Fruit fly (Drosophila melanogaster) whole organism, prepupa: ENCODE data around the gene ERp44.

Source experiments
- Blimp-1 ChIP-seq: fragments of 200-800 bp; sonication (Bioruptor generic); optimal IDR thresholded peaks from 3 replicates; lab custom pipeline; 2017; ENCODE audit warnings: missing biosample characterization, missing genetic modification characterization, mild to moderate bottlenecking, moderate library complexity, missing genetic modification reagents
- OdsH ChIP-seq: fragments of 200-800 bp; sonication (Bioruptor generic); optimal IDR thresholded peaks from 3 replicates; lab custom pipeline; 2016; ENCODE audit warnings: missing biosample characterization, missing genetic modification characterization

dm6 chrX:16320197-16320921 is 22.8 kb upstream of the ERp44 start, which contains the start of gene Cyp1:
- TF ChIP-seq OdsH (GFP tag; lab: Kevin White, UChicago) (no peak), Blimp-1 (GFP tag; lab: Kevin White, UChicago) (no peak)
